Fruit fly (Drosophila melanogaster): ENCODE results near the gene CG42827.

dm6 chr3R:23373403-23373802 is 679 bp downstream of the CG42827 start, which contains the start of gene CG42828:
- TF ChIP-seq EcR (GFP tag; optimal IDR thresholded peaks at IDR 0.05) (no peak), fd96Ca (GFP tag; IDR thresholded peaks at IDR 0.05) (no peak), gl (tag; optimal IDR thresholded peaks at IDR 0.05) (no peak), Ets98B (GFP tag; IDR thresholded peaks at IDR 0.05) (no peak), rn (GFP tag; IDR thresholded peaks at IDR 0.05) (no peak), D1 (tag; optimal IDR thresholded peaks at IDR 0.05) (no peak), CG12605 (GFP tag; IDR thresholded peaks at IDR 0.05) (no peak), CG4496 (GFP tag; IDR thresholded peaks at IDR 0.05) (no peak), CG8159 (tag; optimal IDR thresholded peaks at IDR 0.05) (no peak), CG34367 (tag; optimal IDR thresholded peaks at IDR 0.05) (no peak)

All from whole organism, pupa.